Worm (Caenorhabditis elegans): ENCODE results near the gene Y66D12A.24.

DNA sequence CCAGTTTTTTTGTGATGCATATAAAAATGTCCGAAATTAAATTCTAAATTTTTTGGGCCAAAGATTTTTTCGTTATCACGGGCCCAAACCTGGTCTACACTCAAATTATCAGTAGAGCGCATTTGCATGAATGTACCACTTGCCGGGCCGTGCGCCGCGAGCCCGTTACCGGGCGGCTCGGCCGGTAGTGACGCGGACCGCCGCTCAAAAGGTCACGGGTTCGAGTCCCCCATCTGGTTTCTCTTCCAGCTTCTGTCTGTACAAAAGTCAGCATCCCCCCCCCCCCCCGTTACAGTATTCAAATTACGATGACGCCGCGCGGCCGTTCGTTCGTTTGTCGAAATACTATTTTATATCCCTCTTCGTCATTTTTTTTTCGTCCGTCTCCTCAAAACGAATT, 19.4 kb upstream of the Y66D12A.24 start:
- no peak for TF ChIP-seq him-1 (tag; optimal IDR thresholded peaks at IDR 0.05)
- no peak for TF ChIP-seq W03F9.2 (tag; optimal IDR thresholded peaks at IDR 0.05)

All from whole organism, L4/young adult.